Fruit fly (Drosophila melanogaster) whole organism, embryonic: ENCODE measurements around the gene CG32939.
A peak's percentile ranks its signal among the peaks of the same experiment; 100 is the strongest.

Experiments used
- CG12659 ChIP-seq: fragments of 200-800 bp; sonication (Bioruptor generic); optimal IDR thresholded peaks from 3 replicates; lab custom pipeline; 2017; ENCODE audit warnings: mild to moderate bottlenecking, missing biosample characterization, missing genetic modification reagents, missing genetic modification characterization
- CG12942 ChIP-seq: fragments of 200-800 bp; sonication (Bioruptor generic); optimal IDR thresholded peaks from 3 replicates; lab custom pipeline; 2016; ENCODE audit warnings: missing biosample characterization, missing genetic modification characterization
- CG13624 ChIP-seq: fragments of 200-800 bp; sonication (Bioruptor generic); optimal IDR thresholded peaks from 2 replicates; lab custom pipeline; 2016; ENCODE audit warnings: missing biosample characterization, missing genetic modification characterization
- CG13894 ChIP-seq: fragments of 200-800 bp; sonication (Bioruptor generic); optimal IDR thresholded peaks from 3 replicates; lab custom pipeline; 2018; ENCODE audit warnings: missing biosample characterization, mild to moderate bottlenecking, missing genetic modification characterization, moderate library complexity
- CG14014 ChIP-seq: fragments of 200-800 bp; sonication (Bioruptor generic); IDR thresholded peaks from 2 replicates; pipeline ENCODE4 v1.3.6; 2022; ENCODE audit warnings: missing biosample characterization, missing genetic modification characterization
- CG1603 ChIP-seq: fragments of 200-800 bp; sonication (Bioruptor generic); optimal IDR thresholded peaks from 2 replicates; lab custom pipeline; 2019; ENCODE audit warnings: missing biosample characterization, mild to moderate bottlenecking, missing genetic modification characterization, moderate library complexity
- CG16863 ChIP-seq: fragments of 200-800 bp; sonication (Bioruptor generic); optimal IDR thresholded peaks from 3 replicates; lab custom pipeline; 2016; ENCODE audit warnings: missing biosample characterization, missing genetic modification characterization
- CG18262 ChIP-seq: fragments of 200-800 bp; optimal IDR thresholded peaks from 3 replicates; lab custom pipeline; 2019; ENCODE audit warnings: missing biosample characterization, mild to moderate bottlenecking, missing genetic modification characterization, moderate library complexity
- CG33557 ChIP-seq: fragments of 200-800 bp; sonication (Bioruptor generic); optimal IDR thresholded peaks from 2 replicates; lab custom pipeline; 2019; ENCODE audit warnings: missing biosample characterization, mild to moderate bottlenecking, missing genetic modification characterization, moderate library complexity
- CG34422 ChIP-seq: fragments of 200-800 bp; sonication (Bioruptor generic); IDR thresholded peaks from 3 replicates; pipeline ENCODE4 v1.3.6; 2022; ENCODE audit warnings: missing biosample characterization, missing genetic modification characterization
- CG5180 ChIP-seq: fragments of 200-800 bp; sonication (Bioruptor generic); optimal IDR thresholded peaks from 3 replicates; lab custom pipeline; 2017; ENCODE audit warnings: missing biosample characterization, missing genetic modification characterization, mild to moderate bottlenecking, moderate library complexity, missing genetic modification reagents
- CG6765 ChIP-seq: fragments of 200-800 bp; sonication (Bioruptor generic); optimal IDR thresholded peaks from 3 replicates; lab custom pipeline; 2017; ENCODE audit warnings: missing biosample characterization, mild to moderate bottlenecking, missing genetic modification characterization
- CG8281 ChIP-seq: fragments of 200-800 bp; sonication (Bioruptor generic); optimal IDR thresholded peaks from 2 replicates; lab custom pipeline; 2018; ENCODE audit warnings: missing biosample characterization, mild to moderate bottlenecking, missing genetic modification characterization, moderate library complexity
- CG9437 ChIP-seq: fragments of 200-800 bp; sonication (Bioruptor generic); optimal IDR thresholded peaks from 2 replicates; lab custom pipeline; 2018; ENCODE audit warnings: missing biosample characterization, mild to moderate bottlenecking, missing genetic modification characterization
- CrebB ChIP-seq: fragments of 200-800 bp; sonication (Bioruptor generic); optimal IDR thresholded peaks from 3 replicates; lab custom pipeline; 2018; ENCODE audit warnings: missing biosample characterization, mild to moderate bottlenecking, missing genetic modification characterization
- Dbx ChIP-seq: fragments of 200-800 bp; sonication (Bioruptor generic); IDR thresholded peaks from 3 replicates; pipeline ENCODE4 v1.3.6; 2022; ENCODE audit warnings: missing biosample characterization, missing genetic modification characterization
- E2f2 ChIP-seq: fragments of 200-800 bp; sonication (Bioruptor generic); IDR thresholded peaks from 2 replicates; pipeline ENCODE4 v1.3.6; 2022; ENCODE audit warnings: missing biosample characterization, missing genetic modification characterization
- Gsc ChIP-seq: fragments of 200-800 bp; sonication (Bioruptor generic); IDR thresholded peaks from 2 replicates; pipeline ENCODE4 v1.3.6; 2022; ENCODE audit warnings: missing biosample characterization, missing genetic modification characterization
- HLH4C ChIP-seq: fragments of 200-800 bp; sonication (Bioruptor generic); IDR thresholded peaks from 3 replicates; pipeline ENCODE4 v1.3.6; 2022; ENCODE audit warnings: missing biosample characterization, missing genetic modification characterization; ENCODE audit not compliant: partially characterized antibody
- HmgD ChIP-seq: fragments of 200-800 bp; sonication (Bioruptor generic); optimal IDR thresholded peaks from 3 replicates; lab custom pipeline; 2016; ENCODE audit warnings: missing biosample characterization, missing genetic modification characterization
- HmgZ ChIP-seq: fragments of 200-800 bp; sonication (Bioruptor generic); optimal IDR thresholded peaks from 2 replicates; lab custom pipeline; 2018; ENCODE audit warnings: missing biosample characterization, mild to moderate bottlenecking, missing genetic modification characterization
- Hr51 ChIP-seq, 2 experiments: fragments of 200-800 bp; sonication (Bioruptor generic); optimal IDR thresholded peaks; 2 replicates in 1 of 2; 3 replicates in 1 of 2; lab custom pipeline; 2016 to 2018; ENCODE audit warnings: missing biosample characterization in 2 of 2, missing genetic modification characterization in 2 of 2, mild to moderate bottlenecking in 1 of 2, moderate library complexity in 1 of 2
- Lhr ChIP-seq: fragments of 200-800 bp; sonication (Bioruptor generic); optimal IDR thresholded peaks from 3 replicates; lab custom pipeline; 2017; ENCODE audit warnings: mild to moderate bottlenecking, missing biosample characterization, missing genetic modification reagents, missing genetic modification characterization
- Med ChIP-seq: fragments of 200-800 bp; sonication (Bioruptor generic); peaks from one replicate; lab custom pipeline; 2016; ENCODE audit warnings: missing biosample characterization, missing genetic modification characterization, mild to moderate bottlenecking, inconsistent platforms, moderate library complexity
- Nf-YC ChIP-seq: fragments of 200-800 bp; optimal IDR thresholded peaks from 3 replicates; lab custom pipeline; 2019; ENCODE audit warnings: missing biosample characterization, mild to moderate bottlenecking, missing genetic modification characterization, moderate library complexity
- Oaz ChIP-seq: fragments of 200-800 bp; sonication (Bioruptor generic); IDR thresholded peaks from 2 replicates; pipeline ENCODE4 v1.3.6; 2022; ENCODE audit warnings: missing biosample characterization, missing genetic modification characterization
- PHDP ChIP-seq: fragments of 200-800 bp; sonication (Bioruptor generic); optimal IDR thresholded peaks from 3 replicates; lab custom pipeline; 2018; ENCODE audit warnings: missing biosample characterization, mild to moderate bottlenecking, missing genetic modification characterization, moderate library complexity
- Pdp1 ChIP-seq, 2 experiments: fragments of 200-800 bp; sonication (Bioruptor generic); optimal IDR thresholded peaks; 3 replicates each; lab custom pipeline; 2016; ENCODE audit warnings: missing biosample characterization in 2 of 2, missing genetic modification characterization in 2 of 2, mild to moderate bottlenecking in 1 of 2, moderate library complexity in 1 of 2
- Six4 ChIP-seq: fragments of 200-800 bp; sonication (Bioruptor generic); optimal IDR thresholded peaks from 2 replicates; lab custom pipeline; 2016; ENCODE audit warnings: missing biosample characterization, missing genetic modification characterization
- Sox100B ChIP-seq: fragments of 200-800 bp; sonication (Bioruptor generic); optimal IDR thresholded peaks from 3 replicates; lab custom pipeline; 2018; ENCODE audit warnings: missing biosample characterization, mild to moderate bottlenecking, missing genetic modification characterization
- Sry-β ChIP-seq: fragments of 200-800 bp; sonication (Bioruptor generic); optimal IDR thresholded peaks from 2 replicates; lab custom pipeline; 2018; ENCODE audit warnings: missing biosample characterization, mild to moderate bottlenecking, missing genetic modification characterization, moderate library complexity
- Tbp ChIP-seq: fragments of >200 bp; optimal IDR thresholded peaks from 2 replicates; lab custom pipeline; 2018; ENCODE audit warnings: missing biosample characterization, missing genetic modification characterization
- bab2 ChIP-seq: fragments of 200-800 bp; sonication (Bioruptor generic); optimal IDR thresholded peaks from 2 replicates; lab custom pipeline; 2016; ENCODE audit warnings: missing biosample characterization, missing genetic modification characterization
- chm ChIP-seq: fragments of 200-800 bp; sonication (Bioruptor generic); IDR thresholded peaks from 2 replicates; pipeline ENCODE4 v1.3.6; 2022; ENCODE audit warnings: missing biosample characterization, missing genetic modification characterization
- ci ChIP-seq: fragments of 200-800 bp; sonication (Bioruptor generic); IDR thresholded peaks from 3 replicates; pipeline ENCODE4 v1.3.6; 2022; ENCODE audit warnings: missing biosample characterization, missing genetic modification characterization
- crp ChIP-seq, 2 experiments: fragments of 200-800 bp; sonication (Bioruptor generic); optimal IDR thresholded peaks; 2 replicates in 1 of 2; 3 replicates in 1 of 2; lab custom pipeline; 2017; ENCODE audit warnings: missing biosample characterization in 2 of 2, missing genetic modification characterization in 2 of 2, mild to moderate bottlenecking in 1 of 2, moderate library complexity in 1 of 2
- dan ChIP-seq: fragments of 200-800 bp; sonication (Bioruptor generic); IDR thresholded peaks from 2 replicates; pipeline ENCODE4 v1.3.6; 2022; ENCODE audit warnings: missing biosample characterization, missing genetic modification characterization
- fd64A ChIP-seq: fragments of 200-800 bp; sonication (Bioruptor generic); optimal IDR thresholded peaks from 3 replicates; lab custom pipeline; 2018; ENCODE audit warnings: missing biosample characterization, mild to moderate bottlenecking, missing genetic modification characterization
- fd96Cb ChIP-seq: fragments of 200-800 bp; sonication (Bioruptor generic); optimal IDR thresholded peaks from 2 replicates; lab custom pipeline; 2018; ENCODE audit warnings: missing biosample characterization, mild to moderate bottlenecking, missing genetic modification characterization, moderate library complexity
- gfzf ChIP-seq: fragments of 200-800 bp; sonication (Bioruptor generic); optimal IDR thresholded peaks from 2 replicates; lab custom pipeline; 2016; ENCODE audit warnings: missing biosample characterization, mild to moderate bottlenecking, missing genetic modification characterization, moderate library complexity
- gsb-n ChIP-seq: fragments of 200-800 bp; sonication (Bioruptor generic); optimal IDR thresholded peaks from 3 replicates; lab custom pipeline; 2018; ENCODE audit warnings: missing biosample characterization, mild to moderate bottlenecking, missing genetic modification characterization
- ind ChIP-seq: fragments of 200-800 bp; sonication (Bioruptor generic); optimal IDR thresholded peaks from 3 replicates; lab custom pipeline; 2016; ENCODE audit warnings: missing biosample characterization, missing genetic modification characterization
- luna ChIP-seq: fragments of 200-800 bp; sonication (Bioruptor generic); optimal IDR thresholded peaks from 2 replicates; lab custom pipeline; 2016; ENCODE audit warnings: missing biosample characterization, missing genetic modification characterization
- nmo ChIP-seq: fragments of 200-800 bp; sonication (Bioruptor generic); optimal IDR thresholded peaks from 2 replicates; lab custom pipeline; 2018; ENCODE audit warnings: missing biosample characterization, mild to moderate bottlenecking, missing genetic modification characterization, moderate library complexity
- psq ChIP-seq: fragments of 200-800 bp; sonication (Bioruptor generic); optimal IDR thresholded peaks from 2 replicates; lab custom pipeline; 2017; ENCODE audit warnings: missing biosample characterization, missing genetic modification characterization
- row ChIP-seq: fragments of 200-800 bp; sonication (Bioruptor generic); IDR thresholded peaks from 3 replicates; pipeline ENCODE4 v1.3.6; 2022; ENCODE audit warnings: missing biosample characterization, missing genetic modification characterization
- tap ChIP-seq: fragments of 200-800 bp; optimal IDR thresholded peaks from 3 replicates; lab custom pipeline; 2019; ENCODE audit warnings: missing biosample characterization, mild to moderate bottlenecking, missing genetic modification characterization, moderate library complexity
- ttk ChIP-seq: fragments of 200-800 bp; sonication (Bioruptor generic); IDR thresholded peaks from 2 replicates; pipeline ENCODE4 v2.1.2; 2022; ENCODE audit warnings: missing biosample characterization, missing genetic modification characterization
- zf30C ChIP-seq: fragments of 200-800 bp; sonication (Bioruptor generic); optimal IDR thresholded peaks from 3 replicates; lab custom pipeline; 2018; ENCODE audit warnings: missing biosample characterization, mild to moderate bottlenecking, missing genetic modification characterization

The CG32939 gene

DNA sequence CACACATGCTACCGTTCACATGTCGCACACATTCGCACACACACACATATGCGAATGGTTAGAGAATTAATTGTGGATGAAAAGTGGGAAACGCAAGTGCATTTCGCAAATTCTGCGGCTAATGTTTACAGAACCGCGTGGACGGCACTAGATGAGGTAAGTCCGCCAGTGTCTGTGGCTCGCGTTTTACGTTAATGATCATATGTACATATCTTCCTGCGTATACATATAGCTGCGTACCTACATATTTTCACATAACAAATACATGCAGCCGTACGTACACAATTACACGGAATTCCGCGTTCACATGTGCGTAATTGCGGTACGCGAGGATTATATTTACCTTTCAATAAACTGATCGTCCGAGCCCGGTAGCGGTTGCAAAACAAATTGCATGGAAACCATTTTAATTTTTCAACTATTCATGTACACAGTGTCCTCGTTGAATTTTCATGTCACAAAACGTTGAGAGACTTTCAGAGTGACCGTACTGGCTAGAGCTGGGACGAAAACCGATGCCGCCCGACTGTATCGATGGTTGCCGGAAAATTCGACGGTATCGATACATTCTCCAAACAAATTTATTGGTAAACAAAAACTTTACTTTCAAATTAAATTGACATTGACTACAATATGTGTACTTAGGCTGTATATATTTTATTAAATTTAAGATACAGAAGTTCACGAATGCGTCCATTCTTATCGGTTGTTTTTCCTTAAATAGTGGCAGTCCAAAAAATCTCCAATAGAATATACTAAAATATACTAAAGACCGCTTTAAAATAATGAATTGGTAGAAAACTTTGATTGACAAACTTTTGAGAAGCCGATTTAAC, 32.5 kb downstream of the CG32939 start, which contains the start of gene hyd (continued):
- TF ChIP-seq ind: no peak
- TF ChIP-seq Nf-YC (tag; lab: Kevin White, UChicago): no peak
- no peak for TF ChIP-seq psq (GFP tag; lab: Kevin White, UChicago)
- TF ChIP-seq HmgZ (tag; lab: Kevin White, UChicago): peak; percentile 28
- TF ChIP-seq CG18262: no peak
- no peak for TF ChIP-seq CrebB (tag; lab: Kevin White, UChicago)
- TF ChIP-seq E2f2 (GFP tag; lab: Robert Waterston, UW): peak; percentile 51; the same call in 1 of the 2 replicates
- no peak for TF ChIP-seq Hr51 (GFP tag; optimal IDR thresholded peaks at IDR 0.05; lab: Kevin White, UChicago)
- TF ChIP-seq CG9437 (GFP tag; lab: Kevin White, UChicago): peak; percentile 83
- TF ChIP-seq CG33557 (GFP tag; lab: Kevin White, UChicago): no peak
- TF ChIP-seq chm: no peak
- no peak for TF ChIP-seq bab2 (GFP tag; lab: Kevin White, UChicago)
- TF ChIP-seq Lhr (GFP tag; lab: Kevin White, UChicago): peak; percentile 54
- TF ChIP-seq CG34422 (GFP tag; lab: Robert Waterston, UW): peak; percentile 71; the same call in 1 of the 3 replicates
- TF ChIP-seq Six4 (GFP tag; lab: Kevin White, UChicago): no peak
- TF ChIP-seq Oaz: no peak
- no peak for TF ChIP-seq crp (GFP tag; optimal IDR thresholded peaks at IDR 0.05; lab: Kevin White, UChicago)
- no peak for TF ChIP-seq CG13894 (tag; lab: Kevin White, UChicago)
- TF ChIP-seq fd96Cb (tag; lab: Kevin White, UChicago): no peak
- peak; percentile 61 for TF ChIP-seq gfzf
- peak; percentile 48; the same call in 2 of the 3 replicates for TF ChIP-seq row (GFP tag; lab: Robert Waterston, UW)
- no peak for TF ChIP-seq CG12942 (GFP tag; lab: Kevin White, UChicago)
- no peak for TF ChIP-seq fd64A
- peak; percentile 77 for TF ChIP-seq Med
- no peak for TF ChIP-seq Dbx (GFP tag; lab: Robert Waterston, UW)
- no peak for TF ChIP-seq ttk
- no peak for TF ChIP-seq HmgD
- no peak for TF ChIP-seq zf30C
- peak; percentile 84 for TF ChIP-seq HLH4C (GFP tag; lab: Robert Waterston, UW)
- no peak for TF ChIP-seq Sox100B (GFP tag; lab: Kevin White, UChicago)
- TF ChIP-seq Gsc: no peak
- no peak for TF ChIP-seq Tbp
- TF ChIP-seq ci: no peak
- TF ChIP-seq luna (GFP tag; lab: Kevin White, UChicago): no peak
- TF ChIP-seq CG5180 (GFP tag; lab: Kevin White, UChicago): no peak
- TF ChIP-seq CG12659 (GFP tag; lab: Kevin White, UChicago): peak; percentile 77
- peak; percentile 62 for TF ChIP-seq nmo (GFP tag; lab: Kevin White, UChicago)
- TF ChIP-seq CG16863 (GFP tag; lab: Kevin White, UChicago): peak; percentile 24
- no peak for TF ChIP-seq CG6765 (GFP tag; lab: Kevin White, UChicago)
- TF ChIP-seq PHDP: no peak
- TF ChIP-seq tap (tag; lab: Kevin White, UChicago): no peak
- TF ChIP-seq Pdp1 (GFP tag; optimal IDR thresholded peaks at IDR 0.05; lab: Kevin White, UChicago): no peak
- TF ChIP-seq CG8281: no peak
- no peak for TF ChIP-seq gsb-n (tag; lab: Kevin White, UChicago)
- TF ChIP-seq Sry-β (GFP tag; lab: Kevin White, UChicago): no peak
- TF ChIP-seq CG14014 (GFP tag; lab: Robert Waterston, UW): no peak
- no peak for TF ChIP-seq CG1603 (tag; lab: Kevin White, UChicago)
- no peak for TF ChIP-seq dan (GFP tag; lab: Robert Waterston, UW)
- peak; percentile 19 for TF ChIP-seq CG13624
